Worm (Caenorhabditis elegans) whole organism, L3 larva: ENCODE results near the gene lbp-8.

Experiments
- elt-1 ChIP-seq: fragments of 150-350 bp; optimal IDR thresholded peaks from 2 replicates; lab custom pipeline; 2014; ENCODE audit warnings: missing biosample characterization, missing genetic modification characterization
- nhr-76 ChIP-seq: fragments of 150-350 bp; sonication (generic microtip); optimal IDR thresholded peaks from 5 replicates; lab custom pipeline; 2014; ENCODE audit warnings: missing biosample characterization, missing genetic modification characterization
- pha-4 ChIP-seq: fragments of 150-350 bp; optimal IDR thresholded peaks from 2 replicates; lab custom pipeline; 2014; ENCODE audit warnings: missing biosample characterization, missing genetic modification reagents, missing genetic modification characterization
- skn-1 ChIP-seq: fragments of 150-350 bp; optimal IDR thresholded peaks from 2 replicates; lab custom pipeline; 2014; ENCODE audit warnings: missing biosample characterization, missing genetic modification characterization
- unc-62 ChIP-seq: fragments of 150-350 bp; sonication (generic microtip); optimal IDR thresholded peaks from 4 replicates; lab custom pipeline; 2014; ENCODE audit warnings: missing biosample characterization, missing genetic modification reagents, missing genetic modification characterization

ce11 chrV:13926398-13926797, 35.8 kb downstream of the lbp-8 start, which contains the start of gene srxa-12:
- TF ChIP-seq unc-62 (GFP tag; lab: Kevin White, UChicago) (no peak), elt-1 (no peak), pha-4 (tag; lab: Kevin White, UChicago) (no peak), skn-1 (tag; lab: Kevin White, UChicago) (no peak), nhr-76 (tag; lab: Kevin White, UChicago) (no peak)
